Fruit fly (Drosophila melanogaster) S2 (cell line): ENCODE results near the gene CG6179.

Experiments
- CG8478 ChIP-seq: fragments of >200 bp; optimal IDR thresholded peaks from 2 replicates; lab custom pipeline; 2018
- CTCF ChIP-seq, 2 experiments: fragments of >200 bp; optimal IDR thresholded peaks; 2 replicates each; lab custom pipeline; 2018

DNA sequence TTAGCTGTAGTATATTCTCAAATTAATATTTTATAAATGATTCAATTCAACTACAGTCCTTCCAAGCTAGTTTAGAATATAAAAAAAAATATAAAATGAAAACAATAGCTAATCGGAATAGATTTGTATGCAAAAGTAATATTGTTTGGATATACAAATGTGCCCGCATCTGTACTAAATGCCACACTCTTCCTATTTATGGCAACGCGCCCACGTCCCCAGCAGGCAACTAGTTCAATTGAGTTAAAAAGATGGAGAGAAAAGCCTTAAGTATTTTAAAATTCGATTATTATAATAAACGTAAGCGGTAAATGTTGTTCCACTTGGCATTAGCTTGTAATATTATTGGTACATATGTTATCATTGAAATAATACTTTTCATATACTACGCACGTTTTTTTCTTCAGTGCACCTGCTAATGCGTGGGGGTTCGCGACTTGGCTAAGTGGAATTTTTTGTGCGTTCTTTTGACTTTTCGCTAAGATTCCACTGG, 25.7 kb downstream of the CG6179 start:
- TF ChIP-seq CTCF (optimal IDR thresholded peaks at IDR 0.05; lab: Kevin White, UChicago) (no peak), CG8478 (lab: Kevin White, UChicago) (no peak)
